Worm (Caenorhabditis elegans): ENCODE data around the gene srx-86.
A peak's percentile ranks its signal among the peaks of the same experiment; 100 is the strongest.

Gene srx-86

ce11 chrV:11535504-11536062, 27.2 kb upstream of the srx-86 start (continued):
- TF ChIP-seq nhr-84 (tag; optimal IDR thresholded peaks at IDR 0.05) = no peak
- TF ChIP-seq aly-2 (tag; optimal IDR thresholded peaks at IDR 0.05) = no peak
- no peak for TF ChIP-seq hlh-17 (GFP tag; optimal IDR thresholded peaks at IDR 0.05; ENCODE audit: borderline replicate concordance)
- TF ChIP-seq nhr-85 (tag) = peak; percentile 34
- TF ChIP-seq skn-1 (tag; optimal IDR thresholded peaks at IDR 0.05) = no peak
- no peak for TF ChIP-seq sup-37 (GFP tag; optimal IDR thresholded peaks at IDR 0.05)
- no peak for TF ChIP-seq unc-86 (tag; optimal IDR thresholded peaks at IDR 0.05)
- no peak for TF ChIP-seq tlp-1 (tag; optimal IDR thresholded peaks at IDR 0.05)
- no peak for TF ChIP-seq lin-13 (GFP tag; optimal IDR thresholded peaks at IDR 0.05)
- peak; percentile 1 for TF ChIP-seq nhr-20 (tag; optimal IDR thresholded peaks at IDR 0.05)
- no peak for TF ChIP-seq mef-2 (tag; optimal IDR thresholded peaks at IDR 0.05)
- no peak for TF ChIP-seq C04F5.9 (tag; optimal IDR thresholded peaks at IDR 0.05)
- no peak for TF ChIP-seq ceh-8 (GFP tag; optimal IDR thresholded peaks at IDR 0.05)
- no peak for TF ChIP-seq lin-39 (tag; optimal IDR thresholded peaks at IDR 0.05)
- TF ChIP-seq hlh-4 (tag; optimal IDR thresholded peaks at IDR 0.05) = no peak
- no peak for TF ChIP-seq isw-1 (GFP tag; IDR thresholded peaks at IDR 0.05)
- TF ChIP-seq mep-1 (tag; optimal IDR thresholded peaks at IDR 0.05) = peak; percentile 10
- TF ChIP-seq unc-62 (GFP tag; optimal IDR thresholded peaks at IDR 0.05) = no peak
- TF ChIP-seq ceh-63 (GFP tag; optimal IDR thresholded peaks at IDR 0.05) = no peak
- TF ChIP-seq fkh-10 (GFP tag; optimal IDR thresholded peaks at IDR 0.05) = no peak
- no peak for TF ChIP-seq grh-1 (GFP tag; IDR thresholded peaks at IDR 0.05)
- no peak for TF ChIP-seq egl-27 (tag; optimal IDR thresholded peaks at IDR 0.05)
- no peak for TF ChIP-seq pqm-1 (tag; optimal IDR thresholded peaks at IDR 0.05)
- TF ChIP-seq xbp-1 (tag; optimal IDR thresholded peaks at IDR 0.05) = no peak
- no peak for TF ChIP-seq hpl-2 (GFP tag; optimal IDR thresholded peaks at IDR 0.05)
- no peak for TF ChIP-seq aha-1 (tag; optimal IDR thresholded peaks at IDR 0.05)
- no peak for TF ChIP-seq ceh-82 (tag; optimal IDR thresholded peaks at IDR 0.05)
- TF ChIP-seq nhr-71 (tag; optimal IDR thresholded peaks at IDR 0.05) = peak; percentile 55
- no peak for TF ChIP-seq C34B4.2 (tag; optimal IDR thresholded peaks at IDR 0.05)
- no peak for TF ChIP-seq snpc-4 (tag; optimal IDR thresholded peaks at IDR 0.05)
- no peak for TF ChIP-seq mab-9 (GFP tag; IDR thresholded peaks at IDR 0.05)
- TF ChIP-seq nhr-11 (tag; optimal IDR thresholded peaks at IDR 0.05) = no peak
- no peak for TF ChIP-seq egl-13 (tag; optimal IDR thresholded peaks at IDR 0.05)
- TF ChIP-seq ets-5 (GFP tag; IDR thresholded peaks at IDR 0.05) = no peak
- TF ChIP-seq nhr-77 (tag; optimal IDR thresholded peaks at IDR 0.05) = no peak
- TF ChIP-seq dsc-1 (tag; optimal IDR thresholded peaks at IDR 0.05) = no peak
- no peak for TF ChIP-seq unc-98 (GFP tag; IDR thresholded peaks at IDR 0.05)
- no peak for TF ChIP-seq F16B12.6 (tag; optimal IDR thresholded peaks at IDR 0.05)
- TF ChIP-seq nhr-90 (tag; optimal IDR thresholded peaks at IDR 0.05; ENCODE audit: poor library complexity) = no peak
- no peak for TF ChIP-seq efl-1 (optimal IDR thresholded peaks at IDR 0.05)
- peak in 1 of 2 experiments; percentile 90 for TF ChIP-seq efl-1 (GFP tag; optimal IDR thresholded peaks at IDR 0.05 in 1 of 2)
- peak in 1 of 2 experiments; percentile 38 for TF ChIP-seq lin-35 (GFP tag; optimal IDR thresholded peaks at IDR 0.05)
- peak; percentile 61 for TF ChIP-seq lin-14 (GFP tag; optimal IDR thresholded peaks at IDR 0.05)
- TF ChIP-seq snu-23 (GFP tag; optimal IDR thresholded peaks at IDR 0.05) = peak; percentile 11
- TF ChIP-seq nhr-237 (tag; optimal IDR thresholded peaks at IDR 0.05) = no peak
- TF ChIP-seq ztf-11 (tag; optimal IDR thresholded peaks at IDR 0.05) = no peak
- no peak for TF ChIP-seq ceh-88 (GFP tag; IDR thresholded peaks at IDR 0.05)
- TF ChIP-seq pag-3 (tag; optimal IDR thresholded peaks at IDR 0.05; ENCODE audit: borderline replicate concordance, insufficient read depth) = no peak
- no peak for TF ChIP-seq fkh-8 (tag; optimal IDR thresholded peaks at IDR 0.05)
- no peak for TF ChIP-seq sox-4 (tag; optimal IDR thresholded peaks at IDR 0.05)
- no peak for TF ChIP-seq unc-130 (tag; optimal IDR thresholded peaks at IDR 0.05)
- TF ChIP-seq unc-30 (tag; optimal IDR thresholded peaks at IDR 0.05) = no peak
- TF ChIP-seq irx-1 (tag; optimal IDR thresholded peaks at IDR 0.05) = no peak
- TF ChIP-seq nhr-12 (tag; optimal IDR thresholded peaks at IDR 0.05) = no peak

Measured in whole organism, L1 larva.